Fruit fly (Drosophila melanogaster) ovary, adult (tissue): ENCODE data around the gene Ice2.

ENCODE experiments used
- CG17801 ChIP-seq: fragments of 200-800 bp; optimal IDR thresholded peaks from 2 replicates; lab custom pipeline; 2019; ENCODE audit warnings: missing biosample characterization, mild to moderate bottlenecking, missing genetic modification characterization, moderate library complexity; ENCODE audit not compliant: partially characterized antibody

The Ice2 gene

dm6 chr3R:21176663-21177145 is 46.7 kb downstream of the Ice2 start:
- TF ChIP-seq CG17801 (GFP tag; lab: Kevin White, UChicago): no peak

dm6 chr3R:21179592-21180390 is 49.8 kb downstream of the Ice2 start:
- no peak for TF ChIP-seq CG17801 (GFP tag; lab: Kevin White, UChicago)

dm6 chr3R:21180391-21180796 is 50.4 kb downstream of the Ice2 start:
- TF ChIP-seq CG17801 (GFP tag; lab: Kevin White, UChicago): no peak

dm6 chr3R:21181957-21182356 is 51.9 kb downstream of the Ice2 start:
- no peak for TF ChIP-seq CG17801 (GFP tag; lab: Kevin White, UChicago)
